Fruit fly (Drosophila melanogaster): ENCODE data around the gene CG11590.

DNA sequence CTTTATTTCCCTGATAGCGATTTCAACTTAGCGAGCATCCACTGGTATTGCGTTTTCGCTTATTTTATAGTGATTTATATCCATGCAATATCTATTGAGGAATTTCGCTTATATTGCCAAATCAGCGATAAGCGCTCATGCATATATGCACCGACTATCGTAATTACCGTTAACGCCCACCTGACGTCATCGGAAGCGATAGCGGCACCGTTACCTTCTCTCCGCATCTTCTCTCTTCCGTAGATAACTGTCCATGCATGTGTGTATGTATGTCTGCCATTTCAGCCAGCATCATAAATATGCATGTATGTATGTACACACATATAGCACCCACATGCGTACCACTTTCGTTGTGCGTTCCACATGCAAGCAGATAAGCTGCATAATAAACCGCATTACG is 21.2 kb downstream of the CG11590 start:
- TF ChIP-seq CG12768 (GFP tag; optimal IDR thresholded peaks at IDR 0.05) (no peak), CG14711 (tag; optimal IDR thresholded peaks at IDR 0.05) (no peak), CG7101 (tag; optimal IDR thresholded peaks at IDR 0.05) (no peak), CG1620 (GFP tag; optimal IDR thresholded peaks at IDR 0.05) (no peak), pad (GFP tag; optimal IDR thresholded peaks at IDR 0.05) (peak; percentile 51)

All from whole organism, adult.